Worm (Caenorhabditis elegans): ENCODE results near the gene fem-3.

DNA sequence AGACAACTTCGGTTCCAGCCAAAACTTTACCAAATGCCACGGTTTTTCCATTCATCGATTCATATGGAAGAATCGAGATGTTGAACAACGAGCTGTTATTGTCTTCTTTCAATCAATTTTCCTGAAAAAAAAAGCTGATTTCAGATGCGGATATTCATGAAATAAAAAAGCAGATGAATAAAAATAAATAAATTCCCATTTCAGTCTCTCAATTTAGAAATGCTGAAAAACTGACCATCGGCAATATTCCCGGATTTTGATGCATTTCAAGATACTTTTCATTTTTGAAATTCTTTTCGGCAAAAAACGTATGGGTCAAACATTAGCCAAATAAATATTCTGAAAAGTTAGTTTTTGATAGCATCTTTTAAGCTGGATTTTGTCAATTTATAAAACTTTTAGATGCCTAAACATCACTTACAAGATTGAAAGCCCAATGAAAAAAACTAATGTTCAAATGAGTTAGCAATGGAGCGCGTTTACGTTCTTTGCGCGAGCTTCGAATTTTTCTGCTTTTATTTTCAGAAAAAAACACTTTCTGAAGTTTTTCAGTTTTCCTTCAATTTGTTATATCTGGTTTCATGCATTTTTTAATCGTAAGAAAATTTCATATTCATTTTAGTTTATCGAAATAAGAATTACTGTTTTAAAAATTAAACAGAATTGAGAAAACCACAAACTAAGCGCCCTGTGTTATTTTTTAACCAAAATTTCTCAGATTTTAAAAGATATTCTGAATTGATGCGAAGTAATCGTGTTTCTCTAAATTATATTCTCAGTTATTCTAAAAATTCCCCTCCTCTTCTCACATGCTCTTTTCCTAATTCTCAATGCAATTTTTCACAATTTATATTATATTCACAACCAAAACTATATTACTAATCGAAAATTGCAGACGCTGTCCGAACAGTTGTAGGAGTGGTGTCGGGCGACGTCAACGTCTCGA, at the start of gene fem-3, which contains the start of gene C01F6.14:
- TF ChIP-seq skn-1 (tag; optimal IDR thresholded peaks at IDR 0.05) (no peak), ztf-4 (tag; optimal IDR thresholded peaks at IDR 0.05) (no peak), daf-12 (tag; optimal IDR thresholded peaks at IDR 0.05) (no peak), nhr-25 (tag; optimal IDR thresholded peaks at IDR 0.05) (no peak), nhr-43 (tag; optimal IDR thresholded peaks at IDR 0.05; ENCODE audit: poor library complexity, severe bottlenecking) (no peak), ceh-82 (tag; optimal IDR thresholded peaks at IDR 0.05) (no peak), elt-3 (tag; optimal IDR thresholded peaks at IDR 0.05) (no peak), unc-39 (tag; optimal IDR thresholded peaks at IDR 0.05) (no peak), snpc-4 (tag; optimal IDR thresholded peaks at IDR 0.05) (no peak), elt-2 (tag; optimal IDR thresholded peaks at IDR 0.05) (no peak), nhr-76 (tag; optimal IDR thresholded peaks at IDR 0.05) (no peak)

All from whole organism, L3 larva.